Worm (Caenorhabditis elegans): ENCODE results near the gene cyk-4.

DNA sequence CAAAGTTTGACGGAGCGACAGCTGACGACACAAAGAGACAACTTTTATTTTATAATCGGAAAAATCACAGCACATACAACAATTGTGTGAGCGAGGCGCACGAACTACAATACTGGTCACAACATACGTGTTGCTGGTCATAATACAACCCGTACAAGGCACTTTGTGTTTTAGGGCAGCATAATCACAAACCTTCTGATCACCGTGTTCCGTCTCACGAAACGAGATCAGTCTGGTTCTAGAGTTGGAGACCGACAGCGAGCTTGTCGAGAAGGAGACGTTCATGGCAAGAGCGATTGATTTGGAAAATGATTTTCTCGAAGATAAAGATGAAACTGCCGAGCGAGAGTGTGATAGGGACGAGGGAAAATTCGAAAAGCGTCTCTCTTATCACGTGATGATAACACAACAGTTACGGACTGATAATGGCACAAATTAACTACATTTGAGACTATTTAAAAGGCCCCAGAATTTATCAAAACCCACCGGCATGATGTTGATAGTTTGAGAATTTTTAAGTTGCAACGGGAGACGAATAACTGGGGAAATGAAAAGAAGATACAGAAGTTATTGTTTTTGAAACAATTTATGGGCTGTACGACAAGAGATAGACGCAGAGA, 4.2 kb downstream of the cyk-4 start:
- TF ChIP-seq ama-1 (optimal IDR thresholded peaks at IDR 0.05) (no peak), B0310.2 (tag; optimal IDR thresholded peaks at IDR 0.05) (no peak), tbx-11 (GFP tag; IDR thresholded peaks at IDR 0.05) (no peak), aly-1 (tag; optimal IDR thresholded peaks at IDR 0.05) (no peak), hmbx-1 (tag; optimal IDR thresholded peaks at IDR 0.05) (no peak), tra-4 (tag; optimal IDR thresholded peaks at IDR 0.05) (no peak), scrt-1 (GFP tag; IDR thresholded peaks at IDR 0.05) (no peak), ceh-13 (GFP tag; optimal IDR thresholded peaks at IDR 0.05) (no peak), sea-1 (GFP tag; conservative IDR thresholded peaks at IDR 0.05) (no peak), flt-1 (GFP tag; IDR thresholded peaks at IDR 0.05) (no peak), pes-1 (GFP tag; IDR thresholded peaks at IDR 0.05) (no peak)
